Fruit fly (Drosophila melanogaster) whole organism, embryonic: ENCODE results near the gene SC35.

ENCODE experiments used
- Bdp1 ChIP-seq: fragments of 200-800 bp; sonication (Bioruptor generic); optimal IDR thresholded peaks from 3 replicates; lab custom pipeline; 2016; ENCODE audit warnings: missing biosample characterization, missing genetic modification characterization
- C15 ChIP-seq: fragments of 200-800 bp; sonication (Bioruptor generic); IDR thresholded peaks from 3 replicates; pipeline ENCODE4 v1.3.6; 2022; ENCODE audit warnings: missing biosample characterization, missing genetic modification characterization
- CG10209 ChIP-seq: fragments of 200-800 bp; sonication (Bioruptor generic); optimal IDR thresholded peaks from 3 replicates; lab custom pipeline; 2017; ENCODE audit warnings: missing biosample characterization, mild to moderate bottlenecking, missing genetic modification characterization, missing genetic modification reagents
- CG10267 ChIP-seq: fragments of 200-800 bp; sonication (Bioruptor generic); optimal IDR thresholded peaks from 2 replicates; lab custom pipeline; 2018; ENCODE audit warnings: missing biosample characterization, mild to moderate bottlenecking, missing genetic modification characterization, moderate library complexity
- CG10462 ChIP-seq: fragments of 200-800 bp; sonication (Bioruptor generic); optimal IDR thresholded peaks from 2 replicates; lab custom pipeline; 2016; ENCODE audit warnings: missing biosample characterization, missing genetic modification characterization
- CG11696 ChIP-seq: fragments of 200-800 bp; sonication (Bioruptor generic); IDR thresholded peaks from 2 replicates; pipeline ENCODE4 v1.3.6; 2022; ENCODE audit warnings: missing biosample characterization, missing genetic modification characterization
- CG1233 ChIP-seq: fragments of 200-800 bp; sonication (Bioruptor generic); optimal IDR thresholded peaks from 4 replicates; lab custom pipeline; 2018; ENCODE audit warnings: missing biosample characterization, mild to moderate bottlenecking, missing genetic modification characterization
- CG14441 ChIP-seq: fragments of 200-800 bp; sonication (Bioruptor generic); IDR thresholded peaks from 2 replicates; pipeline ENCODE4 v1.3.6; 2022; ENCODE audit warnings: missing biosample characterization, missing genetic modification characterization
- CG1602 ChIP-seq: fragments of 200-800 bp; sonication (Bioruptor generic); optimal IDR thresholded peaks from 3 replicates; lab custom pipeline; 2016; ENCODE audit warnings: missing biosample characterization, missing genetic modification characterization
- CG2120 ChIP-seq: fragments of 200-800 bp; sonication (Bioruptor generic); optimal IDR thresholded peaks from 3 replicates; lab custom pipeline; 2016; ENCODE audit warnings: missing biosample characterization, missing genetic modification characterization
- CG30020 ChIP-seq: fragments of 200-800 bp; optimal IDR thresholded peaks from 2 replicates; lab custom pipeline; 2019; ENCODE audit warnings: missing biosample characterization, mild to moderate bottlenecking, missing genetic modification characterization, moderate library complexity
- CG3281 ChIP-seq: fragments of 200-800 bp; sonication (Bioruptor generic); optimal IDR thresholded peaks from 3 replicates; lab custom pipeline; 2017; ENCODE audit warnings: missing biosample characterization, mild to moderate bottlenecking, missing genetic modification characterization
- CG33213 ChIP-seq: fragments of 200-800 bp; sonication (Bioruptor generic); optimal IDR thresholded peaks from 3 replicates; lab custom pipeline; 2016; ENCODE audit warnings: missing biosample characterization, missing genetic modification characterization
- CG34376 ChIP-seq: fragments of 200-800 bp; sonication (Bioruptor generic); optimal IDR thresholded peaks from 2 replicates; lab custom pipeline; 2018; ENCODE audit warnings: missing biosample characterization, mild to moderate bottlenecking, missing genetic modification characterization
- CG42726 ChIP-seq: fragments of 200-800 bp; sonication (Bioruptor generic); IDR thresholded peaks from 2 replicates; pipeline ENCODE4 v1.3.6; 2022; ENCODE audit warnings: missing biosample characterization, missing genetic modification characterization; ENCODE audit not compliant: partially characterized antibody
- CG4617 ChIP-seq: fragments of 200-800 bp; sonication (Bioruptor generic); optimal IDR thresholded peaks from 3 replicates; lab custom pipeline; 2016; ENCODE audit warnings: missing biosample characterization, missing genetic modification characterization, borderline replicate concordance
- CG6791 ChIP-seq: fragments of 200-800 bp; sonication (Bioruptor generic); IDR thresholded peaks from 3 replicates; pipeline ENCODE4 v1.3.6; 2022; ENCODE audit warnings: missing biosample characterization, missing genetic modification characterization; ENCODE audit not compliant: partially characterized antibody
- CTCF ChIP-seq: fragments of 200-800 bp; sonication (Bioruptor generic); optimal IDR thresholded peaks from 2 replicates; lab custom pipeline; 2017; ENCODE audit warnings: missing biosample characterization, mild to moderate bottlenecking, missing genetic modification characterization, moderate library complexity
- HLH54F ChIP-seq: fragments of 200-800 bp; sonication (Bioruptor generic); optimal IDR thresholded peaks from 3 replicates; lab custom pipeline; 2016; ENCODE audit warnings: missing biosample characterization, missing genetic modification characterization
- Hand ChIP-seq: fragments of 200-800 bp; sonication (Bioruptor generic); optimal IDR thresholded peaks from 2 replicates; lab custom pipeline; 2017; ENCODE audit warnings: mild to moderate bottlenecking, missing biosample characterization, missing genetic modification reagents, missing genetic modification characterization
- Myb ChIP-seq: fragments of 200-800 bp; sonication (Bioruptor generic); optimal IDR thresholded peaks from 2 replicates; lab custom pipeline; 2016; ENCODE audit warnings: missing biosample characterization, missing genetic modification characterization
- NC2α ChIP-seq: fragments of 200-800 bp; sonication (Bioruptor generic); optimal IDR thresholded peaks from 2 replicates; lab custom pipeline; 2016; ENCODE audit warnings: missing biosample characterization, missing genetic modification characterization
- Neu2 ChIP-seq: fragments of 200-800 bp; sonication (Bioruptor generic); optimal IDR thresholded peaks from 3 replicates; lab custom pipeline; 2016; ENCODE audit warnings: missing biosample characterization, missing genetic modification characterization, borderline replicate concordance
- PHDP ChIP-seq: fragments of 200-800 bp; sonication (Bioruptor generic); optimal IDR thresholded peaks from 3 replicates; lab custom pipeline; 2018; ENCODE audit warnings: missing biosample characterization, mild to moderate bottlenecking, missing genetic modification characterization, moderate library complexity
- Sry-β ChIP-seq: fragments of 200-800 bp; sonication (Bioruptor generic); optimal IDR thresholded peaks from 2 replicates; lab custom pipeline; 2018; ENCODE audit warnings: missing biosample characterization, mild to moderate bottlenecking, missing genetic modification characterization, moderate library complexity
- TFAM ChIP-seq: fragments of 200-800 bp; sonication (Bioruptor generic); optimal IDR thresholded peaks from 2 replicates; lab custom pipeline; 2017; ENCODE audit warnings: missing biosample characterization, missing genetic modification characterization, inconsistent platforms
- ac ChIP-seq: fragments of 200-800 bp; sonication (Bioruptor generic); optimal IDR thresholded peaks from 3 replicates; lab custom pipeline; 2017; ENCODE audit warnings: missing biosample characterization, mild to moderate bottlenecking, missing genetic modification characterization
- amos ChIP-seq: fragments of 200-800 bp; sonication (Bioruptor generic); IDR thresholded peaks from 2 replicates; pipeline ENCODE4 v1.3.6; 2022; ENCODE audit warnings: missing biosample characterization, missing genetic modification characterization; ENCODE audit not compliant: partially characterized antibody
- ase ChIP-seq: fragments of 200-800 bp; sonication (Bioruptor generic); IDR thresholded peaks from 3 replicates; pipeline ENCODE4 v1.3.6; 2022; ENCODE audit warnings: missing biosample characterization, missing genetic modification characterization
- ash1 ChIP-seq: fragments of 200-800 bp; sonication (Bioruptor generic); optimal IDR thresholded peaks from 2 replicates; lab custom pipeline; 2018; ENCODE audit warnings: missing biosample characterization, mild to moderate bottlenecking, missing genetic modification characterization
- ato ChIP-seq: fragments of 200-800 bp; sonication (Bioruptor generic); IDR thresholded peaks from 2 replicates; pipeline ENCODE4 v1.3.6; 2022; ENCODE audit warnings: missing biosample characterization, missing genetic modification characterization; ENCODE audit not compliant: partially characterized antibody
- bbx ChIP-seq: fragments of 200-800 bp; sonication (Bioruptor generic); IDR thresholded peaks from 2 replicates; pipeline ENCODE4 v1.3.6; 2022; ENCODE audit warnings: missing biosample characterization, missing genetic modification characterization; ENCODE audit not compliant: partially characterized antibody
- cad ChIP-seq: fragments of >200 bp; optimal IDR thresholded peaks from 2 replicates; lab custom pipeline; 2017; ENCODE audit warnings: missing biosample characterization, missing genetic modification characterization
- dm ChIP-seq: fragments of 200-800 bp; sonication (Bioruptor generic); optimal IDR thresholded peaks from 3 replicates; lab custom pipeline; 2016; ENCODE audit warnings: missing biosample characterization, missing genetic modification characterization
- dysf ChIP-seq: fragments of 200-800 bp; sonication (Bioruptor generic); IDR thresholded peaks from 3 replicates; pipeline ENCODE4 v1.3.6; 2022; ENCODE audit warnings: missing biosample characterization, missing genetic modification characterization
- fu2 ChIP-seq: fragments of 200-800 bp; sonication (Bioruptor generic); optimal IDR thresholded peaks from 2 replicates; lab custom pipeline; 2016; ENCODE audit warnings: missing biosample characterization, missing genetic modification characterization
- gcm2 ChIP-seq: fragments of 200-800 bp; sonication (Bioruptor generic); optimal IDR thresholded peaks from 2 replicates; lab custom pipeline; 2016; ENCODE audit warnings: missing biosample characterization, missing genetic modification characterization
- gsb ChIP-seq: fragments of 200-800 bp; sonication (Bioruptor generic); IDR thresholded peaks from 2 replicates; pipeline ENCODE4 v1.3.6; 2022; ENCODE audit warnings: missing biosample characterization, missing genetic modification characterization
- gsb-n ChIP-seq: fragments of 200-800 bp; sonication (Bioruptor generic); optimal IDR thresholded peaks from 3 replicates; lab custom pipeline; 2018; ENCODE audit warnings: missing biosample characterization, mild to moderate bottlenecking, missing genetic modification characterization
- ken ChIP-seq: fragments of 200-800 bp; sonication (Bioruptor generic); IDR thresholded peaks from 3 replicates; pipeline ENCODE4 v1.3.6; 2022; ENCODE audit warnings: missing biosample characterization, missing genetic modification characterization
- mirr ChIP-seq: fragments of 200-800 bp; sonication (Bioruptor generic); optimal IDR thresholded peaks from 3 replicates; lab custom pipeline; 2018; ENCODE audit warnings: missing biosample characterization, mild to moderate bottlenecking, missing genetic modification characterization
- pnt ChIP-seq: fragments of 200-800 bp; sonication (Bioruptor generic); optimal IDR thresholded peaks from 3 replicates; lab custom pipeline; 2016; ENCODE audit warnings: missing biosample characterization, missing genetic modification characterization
- prd ChIP-seq, 3 experiments: fragments of >200 bp in 2 of 3; fragments of 200-800 bp in 1 of 3; sonication (Bioruptor generic) in 1 of 3; optimal IDR thresholded peaks in 2 of 3; IDR thresholded peaks in 1 of 3; 2 replicates in 2 of 3; 3 replicates in 1 of 3; pipeline versions ENCODE4 v1.3.6 to Lab custom; 2017 to 2022; ENCODE audit warnings: missing biosample characterization in 1 of 3, missing genetic modification characterization in 1 of 3
- sens ChIP-seq: fragments of 200-800 bp; sonication (Bioruptor generic); peaks from one replicate; lab custom pipeline; 2016; ENCODE audit warnings: missing biosample characterization, missing genetic modification characterization
- tap ChIP-seq: fragments of 200-800 bp; optimal IDR thresholded peaks from 3 replicates; lab custom pipeline; 2019; ENCODE audit warnings: missing biosample characterization, mild to moderate bottlenecking, missing genetic modification characterization, moderate library complexity
- twi ChIP-seq: fragments of 200-800 bp; optimal IDR thresholded peaks from 2 replicates; lab custom pipeline; 2019; ENCODE audit warnings: missing biosample characterization, mild to moderate bottlenecking, missing genetic modification characterization, moderate library complexity
- unc-4 ChIP-seq: fragments of 200-800 bp; sonication (Bioruptor generic); IDR thresholded peaks from 2 replicates; pipeline ENCODE4 v1.3.6; 2022; ENCODE audit warnings: missing biosample characterization, missing genetic modification characterization; ENCODE audit not compliant: partially characterized antibody
- vfl ChIP-seq: fragments of 200-800 bp; sonication (Bioruptor generic); optimal IDR thresholded peaks from 2 replicates; lab custom pipeline; 2016; ENCODE audit warnings: missing biosample characterization, missing genetic modification characterization
- vvl ChIP-seq: fragments of 200-800 bp; sonication (Bioruptor generic); IDR thresholded peaks from 2 replicates; pipeline ENCODE4 v1.3.6; 2022; ENCODE audit warnings: missing biosample characterization, missing genetic modification characterization

SC35 gene

dm6 chr2L:12463037-12463436 lies 28.6 kb upstream of the SC35 start (continued):
- TF ChIP-seq PHDP (tag; lab: Kevin White, UChicago) = peak; percentile 42
- no peak for TF ChIP-seq CG33213 (GFP tag; lab: Kevin White, UChicago)
- TF ChIP-seq pnt (GFP tag; lab: Kevin White, UChicago) = no peak
- TF ChIP-seq CG2120 (GFP tag; lab: Kevin White, UChicago) = no peak
- no peak for TF ChIP-seq vfl (GFP tag; lab: Kevin White, UChicago)
- peak; percentile 68 for TF ChIP-seq sens (GFP tag; lab: Kevin White, UChicago)
- no peak for TF ChIP-seq CTCF
- no peak for TF ChIP-seq ac (GFP tag; lab: Kevin White, UChicago)
- TF ChIP-seq unc-4 (GFP tag; lab: Robert Waterston, UW) = no peak
- no peak for TF ChIP-seq TFAM (GFP tag; lab: Kevin White, UChicago)
- no peak for TF ChIP-seq Hand (GFP tag; lab: Kevin White, UChicago)
- no peak for TF ChIP-seq NC2α (GFP tag; lab: Kevin White, UChicago)
- TF ChIP-seq CG14441 (GFP tag; lab: Robert Waterston, UW) = no peak
- no peak for TF ChIP-seq twi (tag; lab: Kevin White, UChicago)
- TF ChIP-seq ken (GFP tag; lab: Robert Waterston, UW) = no peak
- TF ChIP-seq Myb (GFP tag; lab: Kevin White, UChicago) = no peak
- peak; percentile 48 for TF ChIP-seq CG34376 (GFP tag; lab: Kevin White, UChicago)
- TF ChIP-seq dm (GFP tag; lab: Kevin White, UChicago) = no peak
- no peak for TF ChIP-seq cad (GFP tag; lab: Kevin White, UChicago)
- TF ChIP-seq Sry-β (GFP tag; lab: Kevin White, UChicago) = no peak
- TF ChIP-seq HLH54F = no peak
- TF ChIP-seq C15 (GFP tag; lab: Robert Waterston, UW) = no peak
- TF ChIP-seq dysf (GFP tag; lab: Robert Waterston, UW) = no peak
- no peak for TF ChIP-seq prd (optimal IDR thresholded peaks at IDR 0.05; lab: Kevin White, UChicago)
- no peak for TF ChIP-seq prd (GFP tag; IDR thresholded peaks at IDR 0.05; lab: Robert Waterston, UW)
- no peak for TF ChIP-seq CG6791 (GFP tag; lab: Robert Waterston, UW)
- no peak for TF ChIP-seq amos (GFP tag; lab: Robert Waterston, UW)
- TF ChIP-seq CG10209 = no peak
- TF ChIP-seq CG1233 (GFP tag; lab: Kevin White, UChicago) = peak; percentile 66
- peak; percentile 60 for TF ChIP-seq ash1 (GFP tag; lab: Kevin White, UChicago)
- TF ChIP-seq bbx (GFP tag; lab: Robert Waterston, UW) = no peak
- no peak for TF ChIP-seq CG10267
- TF ChIP-seq Bdp1 = no peak
- no peak for TF ChIP-seq CG4617 (GFP tag; lab: Kevin White, UChicago)
- TF ChIP-seq fu2 (GFP tag; lab: Kevin White, UChicago) = no peak
- TF ChIP-seq ato (GFP tag; lab: Robert Waterston, UW) = no peak
- TF ChIP-seq, all 482 proteins: peak for 93

DNA sequence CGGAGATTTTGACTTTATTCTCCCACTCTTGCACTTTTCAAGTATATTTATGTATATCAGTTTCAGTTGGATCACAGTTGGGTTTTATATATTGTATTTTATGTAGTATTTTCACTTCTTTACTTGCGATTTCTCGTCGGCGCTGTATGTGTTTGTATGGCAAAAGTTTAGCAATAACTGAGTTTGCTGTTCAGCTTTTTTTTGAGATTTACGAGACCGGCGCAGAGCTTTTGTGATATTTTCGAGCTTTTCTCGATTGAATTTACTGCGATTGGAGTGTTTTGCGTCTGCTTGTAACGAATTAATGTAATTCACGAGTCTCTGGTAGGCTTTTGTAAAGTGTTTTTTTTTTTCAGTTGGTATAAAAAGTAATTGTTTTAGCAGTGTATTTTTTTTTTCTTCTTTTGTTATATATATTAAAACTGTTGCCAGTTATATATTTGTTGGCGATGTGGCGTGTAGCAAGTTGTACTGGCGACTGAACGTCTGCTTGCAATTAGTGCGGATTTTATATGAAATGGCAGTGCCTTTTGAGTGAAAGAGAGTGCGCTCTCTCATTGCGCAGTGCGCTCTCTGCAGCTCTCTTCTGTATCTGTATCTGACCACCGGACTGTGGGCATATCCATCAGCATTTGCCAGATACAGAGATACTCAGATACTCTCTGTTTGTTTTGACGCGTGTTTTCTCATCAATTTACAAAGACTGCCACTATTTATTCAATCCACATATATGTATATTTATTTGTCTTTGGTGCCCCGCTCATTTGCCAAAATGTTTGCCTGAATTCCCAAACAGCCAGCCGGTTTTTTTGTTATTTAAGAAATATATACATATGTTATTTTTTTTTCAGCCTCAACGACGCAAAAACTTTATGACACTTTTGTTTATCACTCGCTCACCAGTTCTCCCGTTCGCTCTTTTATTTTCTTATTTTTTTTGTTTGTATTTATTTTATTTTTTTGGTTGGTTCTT lies 26.6 kb upstream of the SC35 start:
- TF ChIP-seq twi (tag; lab: Kevin White, UChicago) (peak; percentile 72), Neu2 (GFP tag; lab: Kevin White, UChicago) (no peak), CG10462 (GFP tag; lab: Kevin White, UChicago) (peak; percentile 25), CG42726 (GFP tag; lab: Robert Waterston, UW) (peak; percentile 38; the same call in 1 of the 2 replicates), gcm2 (GFP tag; lab: Kevin White, UChicago) (no peak), tap (tag; lab: Kevin White, UChicago) (peak; percentile 49), CG1602 (GFP tag; lab: Kevin White, UChicago) (no peak), CG11696 (GFP tag; lab: Robert Waterston, UW) (0 out of 2 replicates have a peak, but pooled peaks have one; percentile 38), CG3281 (GFP tag; lab: Kevin White, UChicago) (peak; percentile 86), CG30020 (tag; lab: Kevin White, UChicago) (peak; percentile 13), vvl (peak; percentile 68; the same call in 1 of the 2 replicates), gsb (GFP tag; lab: Robert Waterston, UW) (no peak), mirr (GFP tag; lab: Kevin White, UChicago) (peak; percentile 96), gsb-n (tag; lab: Kevin White, UChicago) (no peak), NC2α (GFP tag; lab: Kevin White, UChicago) (no peak), ase (GFP tag; lab: Robert Waterston, UW) (no peak), dm (GFP tag; lab: Kevin White, UChicago) (no peak)
